Fruit fly (Drosophila melanogaster): ENCODE data around the gene CG32756.
A peak's percentile ranks its signal among the peaks of the same experiment; 100 is the strongest.

The CG32756 gene

dm6 chrX:5972030-5972429 lies 26.5 kb downstream of the CG32756 start (continued):
- no peak for TF ChIP-seq CG9817 (tag; optimal IDR thresholded peaks at IDR 0.05)
- no peak for TF ChIP-seq inv (GFP tag; IDR thresholded peaks at IDR 0.05; ENCODE audit: partially characterized antibody)
- peak; percentile 58 for TF ChIP-seq CG5180 (GFP tag; optimal IDR thresholded peaks at IDR 0.05)
- TF ChIP-seq CG17802 (tag; optimal IDR thresholded peaks at IDR 0.05) = no peak
- TF ChIP-seq CG18619 (GFP tag; optimal IDR thresholded peaks at IDR 0.05) = no peak
- TF ChIP-seq CG3065 (GFP tag; optimal IDR thresholded peaks at IDR 0.05) = no peak
- peak; percentile 1 for TF ChIP-seq CG9727 (GFP tag; optimal IDR thresholded peaks at IDR 0.05)
- no peak for TF ChIP-seq mirr (GFP tag; optimal IDR thresholded peaks at IDR 0.05)
- no peak for TF ChIP-seq crp (GFP tag; optimal IDR thresholded peaks at IDR 0.05)
- TF ChIP-seq CG8089 (GFP tag; optimal IDR thresholded peaks at IDR 0.05) = peak; percentile 17
- 0 out of 2 replicates have a peak, but pooled peaks have one; percentile 43 for TF ChIP-seq ap (GFP tag; IDR thresholded peaks at IDR 0.05)
- no peak for TF ChIP-seq Ravus (GFP tag; IDR thresholded peaks at IDR 0.05)
- TF ChIP-seq CG1602 (GFP tag; optimal IDR thresholded peaks at IDR 0.05) = peak; percentile 5
- no peak; the same call in 1 of the 2 replicates for TF ChIP-seq Ada2b (GFP tag; IDR thresholded peaks at IDR 0.05)
- TF ChIP-seq slp2 (GFP tag; optimal IDR thresholded peaks at IDR 0.05) = no peak
- no peak for TF ChIP-seq ash1 (GFP tag; optimal IDR thresholded peaks at IDR 0.05)
- TF ChIP-seq CG10959 (GFP tag; IDR thresholded peaks at IDR 0.05) = peak; percentile 47
- peak; percentile 48 for TF ChIP-seq dmrt11E (tag; optimal IDR thresholded peaks at IDR 0.05)
- TF ChIP-seq disco-r (GFP tag; optimal IDR thresholded peaks at IDR 0.05) = no peak
- TF ChIP-seq oc (tag; optimal IDR thresholded peaks at IDR 0.05) = no peak
- TF ChIP-seq dati (GFP tag; IDR thresholded peaks at IDR 0.05) = 0 out of 2 replicates have a peak, but pooled peaks have one; percentile 24
- no peak for TF ChIP-seq BtbVII (GFP tag; optimal IDR thresholded peaks at IDR 0.05)
- no peak for TF ChIP-seq Trl (optimal IDR thresholded peaks at IDR 0.05)
- TF ChIP-seq Trl (GFP tag; optimal IDR thresholded peaks at IDR 0.05) = no peak
- TF ChIP-seq prd (optimal IDR thresholded peaks at IDR 0.05) = no peak
- peak; percentile 63 for TF ChIP-seq prd (GFP tag; IDR thresholded peaks at IDR 0.05)
- peak; percentile 39 for TF ChIP-seq Blimp-1 (GFP tag; optimal IDR thresholded peaks at IDR 0.05)
- TF ChIP-seq CG2889 (GFP tag; IDR thresholded peaks at IDR 0.05) = 0 out of 3 replicates have a peak, but pooled peaks have one; percentile 28
- TF ChIP-seq pb (GFP tag; optimal IDR thresholded peaks at IDR 0.05) = no peak
- TF ChIP-seq CG12236 (GFP tag; optimal IDR thresholded peaks at IDR 0.05) = no peak
- TF ChIP-seq ab (GFP tag; optimal IDR thresholded peaks at IDR 0.05) = no peak
- TF ChIP-seq CHES-1-like (GFP tag; optimal IDR thresholded peaks at IDR 0.05) = no peak
- peak; percentile 41 for TF ChIP-seq ATbp (GFP tag; optimal IDR thresholded peaks at IDR 0.05)
- no peak for TF ChIP-seq GATAe (GFP tag; conservative IDR thresholded peaks at IDR 0.05)
- TF ChIP-seq CG2199 (GFP tag; IDR thresholded peaks at IDR 0.05) = 0 out of 3 replicates have a peak, but pooled peaks have one; percentile 40
- peak; percentile 50 for TF ChIP-seq CG1024 (GFP tag; IDR thresholded peaks at IDR 0.05)
- no peak for TF ChIP-seq sug (tag; optimal IDR thresholded peaks at IDR 0.05)
- TF ChIP-seq pan (optimal IDR thresholded peaks at IDR 0.05) = no peak
- no peak for TF ChIP-seq pan (GFP tag; optimal IDR thresholded peaks at IDR 0.05 in 1 of 2, IDR thresholded peaks at IDR 0.05 in 1 of 2)
- TF ChIP-seq Camta (GFP tag; optimal IDR thresholded peaks at IDR 0.05) = no peak
- TF ChIP-seq CG17568 (GFP tag; optimal IDR thresholded peaks at IDR 0.05) = no peak
- no peak for TF ChIP-seq Dp (GFP tag; optimal IDR thresholded peaks at IDR 0.05)
- TF ChIP-seq CG6813 (GFP tag; optimal IDR thresholded peaks at IDR 0.05) = no peak
- TF ChIP-seq CG17328 (GFP tag; IDR thresholded peaks at IDR 0.05) = peak; percentile 60
- no peak; the same call in 1 of the 2 replicates for TF ChIP-seq chm (GFP tag; IDR thresholded peaks at IDR 0.05)
- TF ChIP-seq NC2β (GFP tag; optimal IDR thresholded peaks at IDR 0.05) = no peak
- no peak for TF ChIP-seq sc (optimal IDR thresholded peaks at IDR 0.05)
- TF ChIP-seq sc (GFP tag; optimal IDR thresholded peaks at IDR 0.05) = no peak
- TF ChIP-seq CG13624 (GFP tag; optimal IDR thresholded peaks at IDR 0.05) = no peak
- no peak for TF ChIP-seq Dek (tag; optimal IDR thresholded peaks at IDR 0.05)
- no peak for TF ChIP-seq CG4617 (GFP tag; optimal IDR thresholded peaks at IDR 0.05; ENCODE audit: borderline replicate concordance)
- TF ChIP-seq z (GFP tag; IDR thresholded peaks at IDR 0.05) = no peak
